Worm (Caenorhabditis elegans) whole organism, early embryonic: ENCODE measurements around the gene folt-3.

Source experiments
- B0310.2 ChIP-seq: sonication (generic microtip); optimal IDR thresholded peaks from 2 replicates; lab custom pipeline; 2016; ENCODE audit warnings: mild to moderate bottlenecking, missing genetic modification characterization, missing compliant biosample characterization
- F13C5.2 ChIP-seq: sonication (generic microtip); optimal IDR thresholded peaks from 2 replicates; lab custom pipeline; 2017; ENCODE audit warnings: mild to moderate bottlenecking, missing genetic modification characterization, inconsistent platforms, missing compliant biosample characterization
- ama-1 ChIP-seq: fragments of 150-350 bp; optimal IDR thresholded peaks from 2 replicates; lab custom pipeline; 2014
- ceh-36 ChIP-seq: sonication (generic microtip); optimal IDR thresholded peaks from 2 replicates; lab custom pipeline; 2016; ENCODE audit warnings: missing genetic modification characterization, inconsistent platforms, missing compliant biosample characterization
- ets-7 ChIP-seq: sonication (generic microtip); optimal IDR thresholded peaks from 2 replicates; lab custom pipeline; 2016; ENCODE audit warnings: missing genotype, missing genetic modification characterization, missing compliant biosample characterization
- flt-1 ChIP-seq: fragments of 200-800 bp; sonication (Bioruptor generic); IDR thresholded peaks from 2 replicates; pipeline ENCODE4 v1.3.6; 2022; ENCODE audit warnings: missing genetic modification characterization, missing compliant biosample characterization
- hmg-4 ChIP-seq: fragments of 200-800 bp; sonication (Bioruptor generic); optimal IDR thresholded peaks from 2 replicates; lab custom pipeline; 2018; ENCODE audit warnings: mild to moderate bottlenecking, missing genetic modification characterization, missing compliant biosample characterization
- pes-1 ChIP-seq: fragments of 200-800 bp; sonication (Bioruptor generic); IDR thresholded peaks from 2 replicates; pipeline ENCODE4 v1.3.6; 2022; ENCODE audit warnings: missing genetic modification reagents, missing genetic modification characterization, missing compliant biosample characterization
- sea-1 ChIP-seq: fragments of 200-800 bp; sonication (Bioruptor generic); conservative IDR thresholded peaks from 2 replicates; pipeline ENCODE4 v1.3.6; 2022; ENCODE audit warnings: missing genetic modification characterization, missing compliant biosample characterization
- tra-4 ChIP-seq: sonication (generic microtip); optimal IDR thresholded peaks from 2 replicates; lab custom pipeline; 2017; ENCODE audit warnings: missing genetic modification characterization, missing compliant biosample characterization

DNA sequence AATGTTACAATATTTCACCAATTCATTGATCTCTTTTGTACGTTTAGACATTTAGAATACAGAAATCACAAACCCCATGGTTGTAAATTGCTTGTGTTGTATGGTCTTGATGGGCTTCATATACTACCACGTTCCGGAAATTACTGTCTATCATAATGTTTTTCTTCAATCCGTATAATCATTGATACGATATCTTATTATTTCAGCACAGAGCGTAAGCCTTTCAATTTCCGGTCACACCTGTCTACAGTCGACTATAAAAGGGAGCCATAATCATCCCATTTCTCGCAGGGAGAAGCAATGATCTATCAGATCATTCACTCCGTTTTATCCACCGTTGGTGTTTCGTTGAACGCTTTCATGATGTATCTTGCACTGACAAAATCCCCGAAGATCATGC lies 20.0 kb upstream of the folt-3 start, which contains the start of gene srd-30:
- no peak for TF ChIP-seq pes-1 (GFP tag; lab: Robert Waterston, UW)
- no peak for TF ChIP-seq hmg-4 (GFP tag; lab: Kevin White, UChicago)
- TF ChIP-seq ama-1: no peak
- TF ChIP-seq F13C5.2 (tag; lab: Kevin White, UChicago): no peak
- no peak for TF ChIP-seq flt-1 (GFP tag; lab: Robert Waterston, UW)
- no peak for TF ChIP-seq ceh-36 (tag; lab: Kevin White, UChicago)
- TF ChIP-seq ets-7 (tag; lab: Kevin White, UChicago): no peak
- TF ChIP-seq B0310.2 (tag; lab: Kevin White, UChicago): no peak
- no peak for TF ChIP-seq sea-1
- TF ChIP-seq tra-4: no peak
